Fruit fly (Drosophila melanogaster) whole organism, prepupa: ENCODE measurements around the gene Pex3.

Experiments
- Blimp-1 ChIP-seq: fragments of 200-800 bp; sonication (Bioruptor generic); optimal IDR thresholded peaks from 3 replicates; lab custom pipeline; 2017; ENCODE audit warnings: missing biosample characterization, missing genetic modification characterization, mild to moderate bottlenecking, moderate library complexity, missing genetic modification reagents
- CG10631 ChIP-seq: fragments of 200-800 bp; sonication (Bioruptor generic); optimal IDR thresholded peaks from 2 replicates; lab custom pipeline; 2016; ENCODE audit warnings: missing biosample characterization, missing genetic modification characterization
- CG10669 ChIP-seq: fragments of 200-800 bp; sonication (Bioruptor generic); optimal IDR thresholded peaks from 3 replicates; lab custom pipeline; 2018; ENCODE audit warnings: missing biosample characterization, mild to moderate bottlenecking, missing genetic modification characterization, moderate library complexity
- CG11762 ChIP-seq: fragments of 200-800 bp; sonication (Bioruptor generic); optimal IDR thresholded peaks from 3 replicates; lab custom pipeline; 2016; ENCODE audit warnings: missing biosample characterization, missing genetic modification characterization; ENCODE audit not compliant: insufficient read depth
- CG15336 ChIP-seq: fragments of 200-800 bp; sonication (Bioruptor generic); IDR thresholded peaks from 2 replicates; pipeline ENCODE4 v1.3.6; 2022; ENCODE audit warnings: missing biosample characterization, missing genetic modification characterization
- CG1621 ChIP-seq: fragments of 200-800 bp; sonication (Bioruptor generic); optimal IDR thresholded peaks from 3 replicates; lab custom pipeline; 2018; ENCODE audit warnings: missing biosample characterization, mild to moderate bottlenecking, missing genetic modification characterization
- CG16779 ChIP-seq: fragments of 200-800 bp; sonication (Bioruptor generic); optimal IDR thresholded peaks from 3 replicates; lab custom pipeline; 2017; ENCODE audit warnings: missing biosample characterization, mild to moderate bottlenecking, missing genetic modification characterization
- CG3032 ChIP-seq: fragments of 200-800 bp; optimal IDR thresholded peaks from 2 replicates; lab custom pipeline; 2019; ENCODE audit warnings: missing biosample characterization, mild to moderate bottlenecking, missing genetic modification characterization, moderate library complexity
- CG31627 ChIP-seq: fragments of 200-800 bp; sonication (Bioruptor generic); optimal IDR thresholded peaks from 3 replicates; lab custom pipeline; 2016; ENCODE audit warnings: missing biosample characterization, missing genetic modification characterization
- CG32006 ChIP-seq: fragments of 200-800 bp; sonication (Bioruptor generic); optimal IDR thresholded peaks from 3 replicates; lab custom pipeline; 2017; ENCODE audit warnings: missing biosample characterization, mild to moderate bottlenecking, missing genetic modification characterization
- CG34406 ChIP-seq: fragments of 200-800 bp; sonication (Bioruptor generic); optimal IDR thresholded peaks from 3 replicates; lab custom pipeline; 2016; ENCODE audit warnings: missing biosample characterization, missing genetic modification characterization
- CG3919 ChIP-seq: fragments of 200-800 bp; sonication (Bioruptor generic); optimal IDR thresholded peaks from 3 replicates; lab custom pipeline; 2016; ENCODE audit warnings: missing biosample characterization, missing genetic modification characterization
- CG6276 ChIP-seq: fragments of 200-800 bp; sonication (Bioruptor generic); optimal IDR thresholded peaks from 2 replicates; lab custom pipeline; 2017; ENCODE audit warnings: missing biosample characterization, mild to moderate bottlenecking, missing genetic modification characterization
- CG6792 ChIP-seq: fragments of 200-800 bp; sonication (Bioruptor generic); optimal IDR thresholded peaks from 3 replicates; lab custom pipeline; 2016; ENCODE audit warnings: missing biosample characterization, missing genetic modification characterization
- CG6808 ChIP-seq: fragments of 200-800 bp; sonication (Bioruptor generic); optimal IDR thresholded peaks from 3 replicates; lab custom pipeline; 2017; ENCODE audit warnings: missing biosample characterization, missing genetic modification characterization, mild to moderate bottlenecking, moderate library complexity, missing genetic modification reagents
- CG6854 ChIP-seq: fragments of 200-800 bp; sonication (Bioruptor generic); optimal IDR thresholded peaks from 2 replicates; lab custom pipeline; 2017; ENCODE audit warnings: missing biosample characterization, mild to moderate bottlenecking, missing genetic modification characterization
- CG7368 ChIP-seq: fragments of 200-800 bp; sonication (Bioruptor generic); optimal IDR thresholded peaks from 3 replicates; lab custom pipeline; 2016; ENCODE audit warnings: missing biosample characterization, missing genetic modification characterization
- CG8119 ChIP-seq: fragments of 200-800 bp; sonication (Bioruptor generic); IDR thresholded peaks from 3 replicates; pipeline ENCODE4 v1.3.6; 2022; ENCODE audit warnings: missing biosample characterization, missing genetic modification characterization
- CG8319 ChIP-seq: fragments of 200-800 bp; sonication (Bioruptor generic); optimal IDR thresholded peaks from 3 replicates; lab custom pipeline; 2016; ENCODE audit warnings: missing biosample characterization, missing genetic modification characterization
- CG8632 ChIP-seq: fragments of 200-800 bp; sonication (Bioruptor generic); optimal IDR thresholded peaks from 3 replicates; lab custom pipeline; 2016; ENCODE audit warnings: missing biosample characterization, missing genetic modification characterization
- CG9139 ChIP-seq: fragments of 200-800 bp; sonication (Bioruptor generic); optimal IDR thresholded peaks from 3 replicates; lab custom pipeline; 2017; ENCODE audit warnings: missing biosample characterization, mild to moderate bottlenecking, missing genetic modification characterization
- Eip75B ChIP-seq: fragments of 200-800 bp; sonication (Bioruptor generic); optimal IDR thresholded peaks from 3 replicates; lab custom pipeline; 2016; ENCODE audit warnings: missing biosample characterization, missing genetic modification characterization
- Eip78C ChIP-seq: fragments of 200-800 bp; sonication (Bioruptor generic); peaks from one replicate; lab custom pipeline; 2016; ENCODE audit warnings: missing biosample characterization, missing genetic modification characterization
- Eip93F ChIP-seq: fragments of 200-800 bp; sonication (Bioruptor generic); optimal IDR thresholded peaks from 2 replicates; lab custom pipeline; 2016; ENCODE audit warnings: missing biosample characterization, mild to moderate bottlenecking, missing genetic modification characterization
- Ets21C ChIP-seq: fragments of 200-800 bp; sonication (Bioruptor generic); optimal IDR thresholded peaks from 3 replicates; lab custom pipeline; 2016; ENCODE audit warnings: missing biosample characterization, missing genetic modification characterization
- Gug ChIP-seq: fragments of 200-800 bp; sonication (Bioruptor generic); IDR thresholded peaks from 2 replicates; pipeline ENCODE4 v1.3.6; 2022; ENCODE audit warnings: missing biosample characterization, missing genetic modification characterization
- Hr38 ChIP-seq: sonication (Bioruptor generic); optimal IDR thresholded peaks from 2 replicates; lab custom pipeline; 2016; ENCODE audit warnings: missing biosample characterization, missing genetic modification characterization
- Hr4 ChIP-seq: fragments of 200-800 bp; sonication (Bioruptor generic); optimal IDR thresholded peaks from 3 replicates; lab custom pipeline; 2016; ENCODE audit warnings: missing biosample characterization, missing genetic modification characterization
- Lpt ChIP-seq: fragments of 200-800 bp; sonication (Bioruptor generic); optimal IDR thresholded peaks from 3 replicates; lab custom pipeline; 2016; ENCODE audit warnings: missing biosample characterization, missing genetic modification characterization
- Met ChIP-seq: fragments of 200-800 bp; sonication (Bioruptor generic); optimal IDR thresholded peaks from 3 replicates; lab custom pipeline; 2016; ENCODE audit warnings: missing biosample characterization, missing genetic modification characterization
- Smox ChIP-seq: fragments of 200-800 bp; sonication (Bioruptor generic); optimal IDR thresholded peaks from 3 replicates; lab custom pipeline; 2016; ENCODE audit warnings: missing biosample characterization, missing genetic modification characterization
- Sox102F ChIP-seq: fragments of 200-800 bp; sonication (Bioruptor generic); optimal IDR thresholded peaks from 2 replicates; lab custom pipeline; 2016; ENCODE audit warnings: missing biosample characterization, mild to moderate bottlenecking, missing genetic modification characterization
- Sox14 ChIP-seq: fragments of 200-800 bp; sonication (Bioruptor generic); optimal IDR thresholded peaks from 3 replicates; lab custom pipeline; 2016; ENCODE audit warnings: missing biosample characterization, missing genetic modification characterization
- Sox15 ChIP-seq: fragments of 200-800 bp; sonication (Bioruptor generic); optimal IDR thresholded peaks from 3 replicates; lab custom pipeline; 2016; ENCODE audit warnings: missing biosample characterization, missing genetic modification characterization
- achi ChIP-seq: fragments of 200-800 bp; sonication (Bioruptor generic); optimal IDR thresholded peaks from 3 replicates; lab custom pipeline; 2016; ENCODE audit warnings: missing biosample characterization, missing genetic modification characterization
- acj6 ChIP-seq: fragments of 200-800 bp; sonication (Bioruptor generic); optimal IDR thresholded peaks from 3 replicates; lab custom pipeline; 2016; ENCODE audit warnings: missing biosample characterization, missing genetic modification characterization
- dac ChIP-seq: fragments of 200-800 bp; sonication (Bioruptor generic); optimal IDR thresholded peaks from 2 replicates; lab custom pipeline; 2017; ENCODE audit warnings: missing biosample characterization, mild to moderate bottlenecking, missing genetic modification characterization
- dsx ChIP-seq: fragments of 200-800 bp; optimal IDR thresholded peaks from 3 replicates; lab custom pipeline; 2019; ENCODE audit warnings: missing biosample characterization, mild to moderate bottlenecking, missing genetic modification characterization, moderate library complexity; ENCODE audit not compliant: poor library complexity, severe bottlenecking
- eg ChIP-seq: fragments of 200-800 bp; sonication (Bioruptor generic); IDR thresholded peaks from 3 replicates; pipeline ENCODE4 v1.3.6; 2022; ENCODE audit warnings: missing biosample characterization, missing genetic modification characterization
- esn ChIP-seq: fragments of 200-800 bp; sonication (Bioruptor generic); optimal IDR thresholded peaks from 2 replicates; lab custom pipeline; 2016; ENCODE audit warnings: missing biosample characterization, mild to moderate bottlenecking, missing genetic modification characterization, moderate library complexity
- fd59A ChIP-seq: fragments of 200-800 bp; sonication (Bioruptor generic); optimal IDR thresholded peaks from 2 replicates; lab custom pipeline; 2017; ENCODE audit warnings: missing biosample characterization, mild to moderate bottlenecking, missing genetic modification characterization, missing genetic modification reagents
- fkh ChIP-seq: fragments of 200-800 bp; sonication (Bioruptor generic); optimal IDR thresholded peaks from 3 replicates; lab custom pipeline; 2017; ENCODE audit warnings: missing biosample characterization, mild to moderate bottlenecking, missing genetic modification characterization, moderate library complexity
- lz ChIP-seq: fragments of 200-800 bp; sonication (Bioruptor generic); optimal IDR thresholded peaks from 3 replicates; lab custom pipeline; 2016; ENCODE audit warnings: missing biosample characterization, missing genetic modification characterization
- pdm3 ChIP-seq: fragments of 200-800 bp; sonication (Bioruptor generic); optimal IDR thresholded peaks from 3 replicates; lab custom pipeline; 2016; ENCODE audit warnings: missing biosample characterization, missing genetic modification characterization
- salr ChIP-seq, 2 experiments: fragments of 200-800 bp; sonication (Bioruptor generic); optimal IDR thresholded peaks; 3 replicates each; lab custom pipeline; 2016 to 2018; ENCODE audit warnings: missing biosample characterization in 2 of 2, missing genetic modification characterization in 2 of 2, mild to moderate bottlenecking in 1 of 2
- spab ChIP-seq: fragments of 200-800 bp; sonication (Bioruptor generic); optimal IDR thresholded peaks from 2 replicates; lab custom pipeline; 2017; ENCODE audit warnings: missing biosample characterization, mild to moderate bottlenecking, missing genetic modification characterization, missing genetic modification reagents
- ss ChIP-seq, 2 experiments: fragments of 200-800 bp; sonication (Bioruptor generic); optimal IDR thresholded peaks; 2 replicates in 1 of 2; 3 replicates in 1 of 2; lab custom pipeline; 2017 to 2018; ENCODE audit warnings: mild to moderate bottlenecking in 2 of 2, missing biosample characterization in 2 of 2, missing genetic modification characterization in 2 of 2, moderate library complexity in 1 of 2
- svp ChIP-seq: fragments of 200-800 bp; sonication (Bioruptor generic); peaks from one replicate; lab custom pipeline; 2016; ENCODE audit warnings: missing biosample characterization, missing genetic modification characterization
- topi ChIP-seq: fragments of 200-800 bp; sonication (Bioruptor generic); optimal IDR thresholded peaks from 3 replicates; lab custom pipeline; 2016; ENCODE audit warnings: missing biosample characterization, missing genetic modification characterization

The Pex3 gene

DNA sequence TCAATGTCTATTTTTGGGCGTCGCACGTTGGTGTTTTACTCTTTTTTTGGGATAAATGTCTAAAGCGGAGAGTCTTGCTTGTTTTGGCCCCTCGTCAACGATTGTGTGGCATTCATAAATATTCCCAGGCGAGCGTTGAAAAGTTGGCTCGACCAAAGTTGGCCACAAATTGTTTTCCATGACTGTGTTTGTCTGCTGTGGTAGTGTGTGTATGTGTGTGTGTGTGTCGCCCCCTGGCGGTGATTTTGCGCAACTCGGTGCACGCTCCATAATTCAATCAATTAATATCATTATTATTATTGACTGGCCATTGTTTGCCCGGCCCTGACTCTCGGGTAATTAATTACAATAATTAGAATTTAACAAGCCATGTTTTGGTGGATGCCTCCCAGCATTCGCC lies 34.5 kb downstream of the Pex3 start:
- TF ChIP-seq acj6 (GFP tag; lab: Kevin White, UChicago) = no peak
- TF ChIP-seq Eip78C (GFP tag; lab: Kevin White, UChicago) = peak; percentile 38
- no peak for TF ChIP-seq CG8632 (GFP tag; lab: Kevin White, UChicago)
- TF ChIP-seq Sox102F (GFP tag; lab: Kevin White, UChicago) = no peak
- no peak for TF ChIP-seq CG3919
- TF ChIP-seq CG6854 (GFP tag; lab: Kevin White, UChicago) = no peak
- peak; percentile 15 for TF ChIP-seq CG32006 (GFP tag; lab: Kevin White, UChicago)
- peak; percentile 27 for TF ChIP-seq svp (GFP tag; lab: Kevin White, UChicago)
- TF ChIP-seq CG15336 = no peak
- TF ChIP-seq pdm3 (GFP tag; lab: Kevin White, UChicago) = no peak
- no peak for TF ChIP-seq CG9139 (GFP tag; lab: Kevin White, UChicago)
- no peak for TF ChIP-seq CG6276 (GFP tag; lab: Kevin White, UChicago)
- TF ChIP-seq CG3032 (tag; lab: Kevin White, UChicago) = no peak
- no peak for TF ChIP-seq Hr38
- no peak for TF ChIP-seq CG10631 (GFP tag; lab: Kevin White, UChicago)
- no peak for TF ChIP-seq CG16779
- TF ChIP-seq Eip75B = no peak
- TF ChIP-seq, all 60 proteins: peak for 3

DNA sequence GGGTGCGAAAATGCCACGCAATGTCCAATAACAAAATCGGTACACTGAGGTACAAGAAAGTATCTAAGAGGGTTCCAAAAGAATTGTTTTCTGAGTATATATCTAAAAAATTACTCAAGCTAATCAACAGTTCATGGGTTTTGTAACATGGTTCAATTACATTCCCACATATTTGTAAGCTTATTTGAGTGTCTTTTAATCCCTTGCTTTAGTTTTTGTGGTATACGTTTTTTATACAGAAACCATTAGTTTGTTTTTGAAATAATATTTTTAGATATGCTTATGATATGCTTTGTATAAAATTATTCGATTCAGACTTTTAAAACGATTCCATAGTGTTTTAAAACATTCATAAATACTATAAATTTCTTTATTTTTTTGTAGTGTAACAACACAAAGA lies 36.7 kb downstream of the Pex3 start:
- TF ChIP-seq Eip75B = peak; percentile 66
- peak; percentile 6 for TF ChIP-seq CG16779
- TF ChIP-seq Hr4 = no peak
- TF ChIP-seq Gug = no peak
- no peak for TF ChIP-seq CG8119
- TF ChIP-seq fd59A (GFP tag; lab: Kevin White, UChicago) = peak; percentile 27
- peak; percentile 72 for TF ChIP-seq CG10631 (GFP tag; lab: Kevin White, UChicago)
- TF ChIP-seq CG6808 = peak; percentile 42
- TF ChIP-seq Eip78C (GFP tag; lab: Kevin White, UChicago) = peak; percentile 87
- no peak for TF ChIP-seq Eip93F (GFP tag; lab: Kevin White, UChicago)
- no peak for TF ChIP-seq eg
- TF ChIP-seq achi (GFP tag; lab: Kevin White, UChicago) = peak; percentile 30
- no peak for TF ChIP-seq CG1621 (tag; lab: Kevin White, UChicago)
- TF ChIP-seq topi (GFP tag; lab: Kevin White, UChicago) = peak; percentile 59
- no peak for TF ChIP-seq dac (GFP tag; lab: Kevin White, UChicago)
- no peak for TF ChIP-seq Hr38
- peak; percentile 67 for TF ChIP-seq Sox14 (GFP tag; lab: Kevin White, UChicago)
- TF ChIP-seq CG3919 = peak; percentile 50
- peak; percentile 24 for TF ChIP-seq CG6792 (GFP tag; lab: Kevin White, UChicago)
- peak; percentile 19 for TF ChIP-seq CG8319
- peak; percentile 52 for TF ChIP-seq CG31627
- peak; percentile 42 for TF ChIP-seq dsx (GFP tag; lab: Kevin White, UChicago)
- TF ChIP-seq Ets21C (GFP tag; lab: Kevin White, UChicago) = peak; percentile 40
- TF ChIP-seq ss (GFP tag; optimal IDR thresholded peaks at IDR 0.05; lab: Kevin White, UChicago) = peak; percentile 2 to 7
- TF ChIP-seq lz (GFP tag; lab: Kevin White, UChicago) = peak; percentile 58
- TF ChIP-seq Met (GFP tag; lab: Kevin White, UChicago) = peak; percentile 74
- peak; percentile 62 for TF ChIP-seq spab (GFP tag; lab: Kevin White, UChicago)
- no peak for TF ChIP-seq fkh (GFP tag; lab: Kevin White, UChicago)
- peak; percentile 22 for TF ChIP-seq CG10669
- TF ChIP-seq CG11762 (GFP tag; lab: Kevin White, UChicago) = peak; percentile 4
- peak; percentile 77 for TF ChIP-seq esn (GFP tag; lab: Kevin White, UChicago)
- peak; percentile 71 for TF ChIP-seq CG3032 (tag; lab: Kevin White, UChicago)
- no peak for TF ChIP-seq Lpt (GFP tag; lab: Kevin White, UChicago)
- TF ChIP-seq Smox (GFP tag; lab: Kevin White, UChicago) = peak; percentile 61
- TF ChIP-seq pdm3 (GFP tag; lab: Kevin White, UChicago) = peak; percentile 52
- peak; percentile 85 for TF ChIP-seq svp (GFP tag; lab: Kevin White, UChicago)
- TF ChIP-seq salr (GFP tag; optimal IDR thresholded peaks at IDR 0.05; lab: Kevin White, UChicago) = peak in 1 of 2 experiments; percentile 44
- peak; percentile 21 for TF ChIP-seq CG32006 (GFP tag; lab: Kevin White, UChicago)
- no peak for TF ChIP-seq Sox15
- TF ChIP-seq CG7368 (GFP tag; lab: Kevin White, UChicago) = no peak
- peak; percentile 34 for TF ChIP-seq CG34406 (GFP tag; lab: Kevin White, UChicago)
- TF ChIP-seq Blimp-1 (GFP tag; lab: Kevin White, UChicago) = peak; percentile 14
